Worm (Caenorhabditis elegans) whole organism, L4 larva: ENCODE data around the gene T28D9.1.
A peak's percentile ranks its signal among the peaks of the same experiment; 100 is the strongest.

ENCODE experiments used
- F10B5.3 ChIP-seq: sonication (generic microtip); optimal IDR thresholded peaks from 2 replicates; lab custom pipeline; 2016; ENCODE audit warnings: mild to moderate bottlenecking, missing genetic modification characterization, missing compliant biosample characterization
- F26F4.8 ChIP-seq: fragments of 200-800 bp; sonication (Bioruptor generic); conservative IDR thresholded peaks from 2 replicates; pipeline ENCODE4 v1.3.6; 2022; ENCODE audit warnings: missing genetic modification characterization, missing compliant biosample characterization
- F37D6.2 ChIP-seq: sonication (generic microtip); optimal IDR thresholded peaks from 2 replicates; lab custom pipeline; 2016; ENCODE audit warnings: mild to moderate bottlenecking, missing genetic modification characterization, missing compliant biosample characterization
- F44E2.7 ChIP-seq: fragments of 200-800 bp; sonication (Bioruptor generic); IDR thresholded peaks from 2 replicates; pipeline ENCODE4 v2.1.2; 2022; ENCODE audit warnings: missing genetic modification characterization, missing compliant biosample characterization
- F49E8.2 ChIP-seq: sonication (generic microtip); optimal IDR thresholded peaks from 2 replicates; lab custom pipeline; 2016; ENCODE audit warnings: missing compliant biosample characterization, mild to moderate bottlenecking, missing genetic modification characterization, borderline replicate concordance
- Y105C5A.15 ChIP-seq: fragments of 200-800 bp; sonication (Bioruptor generic); IDR thresholded peaks from 2 replicates; pipeline ENCODE4 v1.3.6; 2022; ENCODE audit warnings: missing genetic modification characterization, missing compliant biosample characterization
- Y48G9A.11 ChIP-seq: fragments of 200-800 bp; sonication (Bioruptor generic); IDR thresholded peaks from 2 replicates; pipeline ENCODE4 v1.3.6; 2022; ENCODE audit warnings: missing genetic modification reagents, missing genetic modification characterization, missing compliant biosample characterization
- ZK337.2 ChIP-seq: fragments of 200-800 bp; sonication (Bioruptor generic); IDR thresholded peaks from 2 replicates; pipeline ENCODE4 v1.3.6; 2022; ENCODE audit warnings: missing genetic modification reagents, missing genetic modification characterization, missing compliant biosample characterization
- aha-1 ChIP-seq: fragments of 150-350 bp; peaks from one replicate; lab custom pipeline; 2014; ENCODE audit warnings: missing biosample characterization, missing genetic modification characterization
- ceh-28 ChIP-seq: fragments of 150-350 bp; optimal IDR thresholded peaks from 2 replicates; lab custom pipeline; 2014; ENCODE audit warnings: missing biosample characterization, missing genetic modification reagents, missing genetic modification characterization
- ceh-32 ChIP-seq: sonication (generic microtip); optimal IDR thresholded peaks from 2 replicates; lab custom pipeline; 2016; ENCODE audit warnings: mild to moderate bottlenecking, missing genetic modification characterization, missing compliant biosample characterization; ENCODE audit not compliant: poor library complexity
- ceh-44 ChIP-seq: fragments of 200-800 bp; sonication (Bioruptor generic); IDR thresholded peaks from 2 replicates; pipeline ENCODE4 v1.3.6; 2022; ENCODE audit warnings: missing genetic modification reagents, missing genetic modification characterization, missing compliant biosample characterization
- ceh-82 ChIP-seq: sonication (generic microtip); optimal IDR thresholded peaks from 2 replicates; lab custom pipeline; 2017; ENCODE audit warnings: missing biosample characterization, missing genetic modification characterization
- ctbp-1 ChIP-seq: fragments of 200-800 bp; sonication (Bioruptor generic); IDR thresholded peaks from 2 replicates; pipeline ENCODE4 v1.3.6; 2022; ENCODE audit warnings: missing genetic modification reagents, missing genetic modification characterization, missing compliant biosample characterization
- daf-16 ChIP-seq, 3 experiments: sonication (generic microtip); optimal IDR thresholded peaks; 2 replicates each; lab custom pipeline; 2016 to 2017; ENCODE audit warnings: missing genetic modification characterization in 3 of 3, missing genetic modification reagents in 3 of 3, mild to moderate bottlenecking in 2 of 3, missing compliant biosample characterization in 2 of 3, missing biosample characterization in 1 of 3, moderate library complexity in 1 of 3
- daf-19 ChIP-seq: fragments of 200-800 bp; sonication (Bioruptor generic); conservative IDR thresholded peaks from 2 replicates; pipeline ENCODE4 v1.3.6; 2022; ENCODE audit warnings: missing genetic modification characterization, missing compliant biosample characterization
- dmd-9 ChIP-seq: fragments of 200-800 bp; sonication (Bioruptor generic); IDR thresholded peaks from 2 replicates; pipeline ENCODE4 v1.3.6; 2022; ENCODE audit warnings: missing genetic modification reagents, missing genetic modification characterization, missing compliant biosample characterization
- duxl-1 ChIP-seq: sonication (generic microtip); optimal IDR thresholded peaks from 2 replicates; lab custom pipeline; 2016; ENCODE audit warnings: mild to moderate bottlenecking, missing genetic modification characterization, moderate library complexity, missing compliant biosample characterization; ENCODE audit not compliant: poor library complexity
- fkh-10 ChIP-seq: fragments of 150-350 bp; optimal IDR thresholded peaks from 2 replicates; lab custom pipeline; 2014; ENCODE audit warnings: missing biosample characterization, missing genetic modification reagents, missing genetic modification characterization
- fos-1 ChIP-seq: fragments of 150-350 bp; optimal IDR thresholded peaks from 2 replicates; lab custom pipeline; 2014; ENCODE audit warnings: missing biosample characterization, missing genetic modification characterization
- gei-8 ChIP-seq: fragments of 200-800 bp; sonication (Bioruptor generic); optimal IDR thresholded peaks from 2 replicates; lab custom pipeline; 2018; ENCODE audit warnings: mild to moderate bottlenecking, missing genetic modification characterization, missing compliant biosample characterization
- hif-1 ChIP-seq, 2 experiments: sonication (generic microtip); optimal IDR thresholded peaks; 2 replicates each; lab custom pipeline; 2016 to 2017; ENCODE audit warnings: missing compliant biosample characterization in 2 of 2, missing genetic modification characterization in 2 of 2, missing genetic modification reagents in 2 of 2, missing genotype in 2 of 2, mild to moderate bottlenecking in 1 of 2
- hlh-11 ChIP-seq: fragments of 200-800 bp; sonication (Bioruptor generic); optimal IDR thresholded peaks from 2 replicates; lab custom pipeline; 2018; ENCODE audit warnings: mild to moderate bottlenecking, missing genetic modification characterization, missing compliant biosample characterization
- hlh-30 ChIP-seq: sonication (generic microtip); optimal IDR thresholded peaks from 2 replicates; lab custom pipeline; 2017; ENCODE audit warnings: antibody characterized with exemption, mild to moderate bottlenecking, missing genetic modification characterization, missing compliant biosample characterization; ENCODE audit not compliant: insufficient read depth
- lin-15B ChIP-seq: fragments of 150-350 bp; sonication (generic microtip); optimal IDR thresholded peaks from 3 replicates; lab custom pipeline; 2014; ENCODE audit warnings: missing biosample characterization, missing genetic modification characterization
- lin-29 ChIP-seq: fragments of 200-800 bp; sonication (Bioruptor generic); IDR thresholded peaks from 2 replicates; pipeline ENCODE4 v1.3.6; 2022; ENCODE audit warnings: missing genetic modification reagents, missing genetic modification characterization, missing compliant biosample characterization
- lin-38 ChIP-seq: fragments of 200-800 bp; sonication (Bioruptor generic); IDR thresholded peaks from 2 replicates; pipeline ENCODE4 v1.3.6; 2022; ENCODE audit warnings: missing genetic modification reagents, missing genetic modification characterization, missing compliant biosample characterization
- lsy-2 ChIP-seq, 2 experiments: fragments of 150-350 bp in 1 of 2; sonication (generic microtip) in 1 of 2; optimal IDR thresholded peaks; 2 replicates each; lab custom pipeline; 2014 to 2017; ENCODE audit warnings: missing biosample characterization in 2 of 2, missing genetic modification characterization in 2 of 2
- pqm-1 ChIP-seq: sonication (generic microtip); optimal IDR thresholded peaks from 2 replicates; lab custom pipeline; 2017; ENCODE audit warnings: missing biosample characterization, missing genetic modification characterization
- unc-62 ChIP-seq, 3 experiments: fragments of 150-350 bp in 1 of 3; sonication (generic microtip); optimal IDR thresholded peaks in 2 of 3; peaks in 1 of 3; 1 replicate in 1 of 3; 2 replicates in 2 of 3; lab custom pipeline; 2014 to 2017; ENCODE audit warnings: missing biosample characterization in 3 of 3, missing genetic modification characterization in 3 of 3, missing genetic modification reagents in 3 of 3, missing genotype in 1 of 3
- zip-2 ChIP-seq: fragments of 150-350 bp; optimal IDR thresholded peaks from 2 replicates; lab custom pipeline; 2014; ENCODE audit warnings: missing biosample characterization, missing genetic modification characterization

Gene T28D9.1

DNA sequence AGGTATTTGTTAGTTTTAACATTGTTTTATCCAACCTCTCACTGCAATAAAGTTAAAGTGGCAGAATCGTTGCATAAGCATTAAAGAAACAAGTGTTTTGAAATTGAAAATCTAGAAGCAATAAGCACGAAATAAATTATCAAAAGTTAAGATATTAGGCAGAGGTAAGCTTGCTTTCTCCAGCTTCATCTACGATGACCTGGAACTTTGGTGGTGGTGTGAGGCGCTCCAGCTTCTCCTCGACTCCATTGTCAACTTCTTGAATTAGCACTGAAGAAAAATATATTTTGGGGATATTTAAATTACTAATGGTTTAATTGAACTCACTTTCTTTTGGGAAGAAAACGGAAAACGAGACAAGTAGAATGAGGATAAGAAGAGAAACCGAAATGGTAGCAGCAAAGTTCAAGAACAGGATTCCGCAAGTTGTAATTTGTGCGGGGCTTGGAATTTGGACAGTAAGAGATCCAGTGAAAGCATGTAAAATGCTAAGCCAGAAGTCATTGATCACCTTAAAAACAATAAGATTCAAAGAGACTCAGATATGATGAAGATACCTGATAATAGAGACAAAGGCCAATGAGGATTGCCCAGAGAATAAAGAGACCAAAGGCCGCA is 1.6 kb downstream of the T28D9.1 start:
- TF ChIP-seq duxl-1 (peak; percentile 31), unc-62 (GFP tag; optimal IDR thresholded peaks at IDR 0.05 in 1 of 2; lab: Kevin White, UChicago) (peak in 1 of 2 experiments; percentile 94), unc-62 (tag; optimal IDR thresholded peaks at IDR 0.05; lab: Kevin White, UChicago) (no peak), zip-2 (tag; lab: Kevin White, UChicago) (no peak), lsy-2 (tag; optimal IDR thresholded peaks at IDR 0.05; lab: Kevin White, UChicago) (peak in 1 of 2 experiments; percentile 27), Y48G9A.11 (GFP tag; lab: Robert Waterston, UW) (peak; percentile 52; the same call in 1 of the 2 replicates), lin-38 (GFP tag; lab: Robert Waterston, UW) (peak; percentile 49), daf-19 (no peak), daf-16 (GFP tag; optimal IDR thresholded peaks at IDR 0.05; lab: Kevin White, UChicago) (no peak), daf-16 (tag; optimal IDR thresholded peaks at IDR 0.05; lab: Kevin White, UChicago) (no peak), F49E8.2 (tag; lab: Kevin White, UChicago) (peak; percentile 26)

DNA sequence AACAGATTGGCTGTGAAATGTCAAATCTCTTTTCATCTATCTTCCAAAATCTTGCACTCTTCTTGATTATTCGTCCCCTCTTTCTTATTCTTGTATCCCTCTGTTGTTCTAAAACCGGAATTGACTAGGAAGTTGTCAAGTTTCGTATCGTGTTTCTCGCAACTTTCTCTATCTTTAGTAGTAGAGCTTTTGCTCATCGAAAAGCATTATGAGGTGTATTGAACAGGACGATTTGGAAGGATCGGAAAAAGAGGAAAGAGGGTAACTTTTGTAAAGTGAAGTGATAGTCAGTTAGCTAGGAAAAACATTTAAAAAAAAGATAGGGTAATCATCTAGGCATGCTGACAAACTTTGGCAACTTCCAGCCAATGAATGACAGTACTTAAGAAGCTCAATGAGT is 4.3 kb downstream of the T28D9.1 start:
- TF ChIP-seq ceh-82 (tag; lab: Kevin White, UChicago) (no peak), aha-1 (peak; percentile 92), unc-62 (GFP tag; optimal IDR thresholded peaks at IDR 0.05 in 1 of 2; lab: Kevin White, UChicago) (peak in 1 of 2 experiments; percentile 17), unc-62 (tag; optimal IDR thresholded peaks at IDR 0.05; lab: Kevin White, UChicago) (no peak), hif-1 (tag; optimal IDR thresholded peaks at IDR 0.05; lab: Kevin White, UChicago) (no peak)

DNA sequence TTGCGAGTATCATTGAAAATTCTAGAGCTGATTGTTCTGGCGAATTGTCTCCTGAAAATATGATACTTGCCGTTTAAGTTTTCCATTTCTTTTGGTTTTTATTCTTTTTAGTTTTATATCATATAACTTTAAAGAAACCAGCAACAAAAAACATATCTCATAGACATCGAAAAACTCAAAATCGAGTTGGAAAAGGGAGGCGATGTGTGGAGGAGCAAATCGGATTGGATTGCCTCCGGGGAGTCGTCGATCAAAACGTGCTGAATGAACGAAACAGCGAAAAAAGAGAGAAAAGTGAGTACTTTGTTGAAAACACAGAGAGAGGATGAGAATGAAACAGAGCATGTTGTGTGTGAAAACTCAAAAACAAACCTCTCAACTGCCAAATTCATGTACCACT is 4.9 kb downstream of the T28D9.1 start:
- TF ChIP-seq lin-15B (tag; lab: Kevin White, UChicago), result no peak
- peak in 1 of 2 experiments; percentile 66 for TF ChIP-seq unc-62 (GFP tag; optimal IDR thresholded peaks at IDR 0.05 in 1 of 2; lab: Kevin White, UChicago)
- TF ChIP-seq unc-62 (tag; optimal IDR thresholded peaks at IDR 0.05; lab: Kevin White, UChicago), result no peak

DNA sequence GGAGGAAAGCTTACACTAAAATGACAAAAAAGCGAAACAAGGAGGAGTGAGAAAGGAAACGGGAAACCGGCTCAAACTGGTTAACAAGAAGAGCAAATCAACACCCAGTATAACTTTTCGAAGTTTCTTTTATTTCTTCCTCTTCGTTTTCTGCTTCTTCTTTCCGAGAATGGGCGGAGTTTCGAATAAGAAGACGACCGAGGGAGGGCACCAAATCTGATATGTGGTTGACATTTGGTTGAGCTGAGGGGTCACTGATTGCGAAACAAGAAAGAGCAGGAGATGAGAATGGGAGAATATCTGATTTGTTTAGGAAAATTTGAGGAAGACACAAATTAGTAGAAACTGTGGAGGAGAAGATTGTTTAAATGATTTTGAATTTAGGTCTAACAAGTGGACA is 6.4 kb downstream of the T28D9.1 start:
- TF ChIP-seq lsy-2 (tag; optimal IDR thresholded peaks at IDR 0.05; lab: Kevin White, UChicago) (peak in 1 of 2 experiments; percentile 8), ceh-28 (tag; lab: Kevin White, UChicago) (no peak), Y105C5A.15 (GFP tag; lab: Robert Waterston, UW) (no peak), F44E2.7 (GFP tag; lab: Robert Waterston, UW) (no peak), gei-8 (GFP tag; lab: Kevin White, UChicago) (no peak), ctbp-1 (GFP tag; lab: Robert Waterston, UW) (0 out of 2 replicates have a peak, but pooled peaks have one; percentile 33)

DNA sequence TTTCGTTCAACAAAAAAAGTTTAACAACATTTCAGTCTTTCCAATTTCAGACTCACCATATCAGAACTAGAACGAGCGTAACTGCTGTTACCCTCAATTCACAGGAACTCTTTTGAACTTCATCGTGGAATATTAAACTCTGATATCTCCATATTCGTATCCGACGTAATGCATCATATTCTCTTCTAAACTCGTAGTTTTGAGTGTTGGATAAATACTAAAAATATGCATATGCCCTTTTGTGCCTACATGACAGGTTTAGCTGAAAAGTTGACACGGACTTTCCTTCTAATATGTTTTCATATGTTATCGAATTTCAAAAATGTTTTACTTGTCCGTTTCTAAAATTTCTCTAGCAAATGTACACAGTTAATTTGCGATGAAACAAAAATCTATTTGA is 6.9 kb downstream of the T28D9.1 start, which contains the start of gene twk-49:
Gene twk-49, minus strand, starts transcription at position 101 of the 400 bp plus-strand sequence.
- no peak for TF ChIP-seq F37D6.2
- TF ChIP-seq lin-29, result no peak
- TF ChIP-seq unc-62 (GFP tag; optimal IDR thresholded peaks at IDR 0.05 in 1 of 2; lab: Kevin White, UChicago), result peak in 1 of 2 experiments; percentile 36
- no peak for TF ChIP-seq unc-62 (tag; optimal IDR thresholded peaks at IDR 0.05; lab: Kevin White, UChicago)
- no peak for TF ChIP-seq fos-1 (tag; lab: Kevin White, UChicago)
- no peak for TF ChIP-seq F26F4.8 (GFP tag; lab: Robert Waterston, UW)

DNA sequence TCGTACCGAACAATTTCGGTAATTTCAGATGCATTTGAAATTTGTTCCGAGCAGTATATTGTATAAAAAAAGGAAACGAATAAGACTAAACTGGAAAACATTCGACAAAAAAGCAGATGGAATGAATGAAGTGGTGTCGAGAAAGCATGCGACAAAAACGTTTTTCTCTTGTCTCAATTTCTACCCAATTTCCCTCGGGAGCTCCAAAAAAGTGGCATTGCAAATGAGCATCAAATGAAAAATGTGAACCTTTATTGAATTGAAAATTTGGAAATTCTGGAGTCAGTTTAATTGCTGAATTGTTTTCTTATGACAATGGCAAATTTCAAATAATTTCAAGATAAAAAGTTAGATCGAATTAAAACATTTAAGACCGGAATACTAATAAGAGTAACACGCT is 8.0 kb downstream of the T28D9.1 start, which contains the start of gene R05G9.5:
Gene R05G9.5, minus strand, starts transcription at position 101 of the 400 bp plus-strand sequence.
- TF ChIP-seq F26F4.8 (GFP tag; lab: Robert Waterston, UW) (no peak), hlh-30 (tag; lab: Kevin White, UChicago) (no peak), hlh-11 (tag; lab: Kevin White, UChicago) (no peak), ZK337.2 (GFP tag; lab: Robert Waterston, UW) (no peak), F44E2.7 (GFP tag; lab: Robert Waterston, UW) (no peak), dmd-9 (GFP tag; lab: Robert Waterston, UW) (no peak), ceh-44 (GFP tag; lab: Robert Waterston, UW) (no peak), ceh-32 (tag; lab: Kevin White, UChicago) (no peak), pqm-1 (tag; lab: Kevin White, UChicago) (no peak), fkh-10 (GFP tag; lab: Kevin White, UChicago) (no peak), F10B5.3 (tag; lab: Kevin White, UChicago) (no peak), ceh-82 (tag; lab: Kevin White, UChicago) (no peak)
